Fruit fly (Drosophila melanogaster) whole organism, embryonic: ENCODE data around the gene Sld5.
A peak's percentile ranks its signal among the peaks of the same experiment; 100 is the strongest.

Experiments
- Adf1 ChIP-seq: fragments of 200-800 bp; sonication (Bioruptor generic); IDR thresholded peaks from 2 replicates; pipeline ENCODE4 v1.3.6; 2022; ENCODE audit warnings: missing biosample characterization, missing genetic modification characterization
- Antp ChIP-seq: fragments of 200-800 bp; sonication (Bioruptor generic); optimal IDR thresholded peaks from 3 replicates; lab custom pipeline; 2016; ENCODE audit warnings: missing biosample characterization, missing genetic modification characterization
- Asciz ChIP-seq: fragments of 200-800 bp; sonication (Bioruptor generic); optimal IDR thresholded peaks from 2 replicates; lab custom pipeline; 2017; ENCODE audit warnings: missing biosample characterization, mild to moderate bottlenecking, missing genetic modification characterization, missing genetic modification reagents
- Atf6 ChIP-seq: fragments of 200-800 bp; sonication (Bioruptor generic); IDR thresholded peaks from 2 replicates; pipeline ENCODE4 v1.3.6; 2022; ENCODE audit warnings: missing biosample characterization, missing genetic modification characterization
- B-H2 ChIP-seq: fragments of 200-800 bp; sonication (Bioruptor generic); optimal IDR thresholded peaks from 2 replicates; lab custom pipeline; 2018; ENCODE audit warnings: missing biosample characterization, mild to moderate bottlenecking, missing genetic modification characterization
- BtbVII ChIP-seq: fragments of 200-800 bp; sonication (Bioruptor generic); optimal IDR thresholded peaks from 3 replicates; lab custom pipeline; 2017; ENCODE audit warnings: missing biosample characterization, mild to moderate bottlenecking, missing genetic modification characterization
- CG10267 ChIP-seq: fragments of 200-800 bp; sonication (Bioruptor generic); optimal IDR thresholded peaks from 2 replicates; lab custom pipeline; 2018; ENCODE audit warnings: missing biosample characterization, mild to moderate bottlenecking, missing genetic modification characterization, moderate library complexity
- CG11695 ChIP-seq: fragments of 200-800 bp; sonication (Bioruptor generic); IDR thresholded peaks from 3 replicates; pipeline ENCODE4 v1.3.6; 2022; ENCODE audit warnings: missing biosample characterization, missing genetic modification characterization
- CG12104 ChIP-seq: fragments of 200-800 bp; sonication (Bioruptor generic); optimal IDR thresholded peaks from 3 replicates; lab custom pipeline; 2016; ENCODE audit warnings: missing biosample characterization, missing genetic modification characterization
- CG12299 ChIP-seq: fragments of 200-800 bp; sonication (Bioruptor generic); optimal IDR thresholded peaks from 2 replicates; lab custom pipeline; 2018; ENCODE audit warnings: missing biosample characterization, mild to moderate bottlenecking, missing genetic modification characterization
- CG17186 ChIP-seq: fragments of 200-800 bp; sonication (Bioruptor generic); optimal IDR thresholded peaks from 3 replicates; lab custom pipeline; 2017; ENCODE audit warnings: missing biosample characterization, missing genetic modification reagents, missing genetic modification characterization
- CG2875 ChIP-seq: fragments of 200-800 bp; sonication (Bioruptor generic); optimal IDR thresholded peaks from 2 replicates; lab custom pipeline; 2017; ENCODE audit warnings: missing biosample characterization, mild to moderate bottlenecking, missing genetic modification characterization, missing genetic modification reagents
- CG2889 ChIP-seq: fragments of 200-800 bp; sonication (Bioruptor generic); IDR thresholded peaks from 3 replicates; pipeline ENCODE4 v1.3.6; 2022; ENCODE audit warnings: missing biosample characterization, missing genetic modification characterization
- CG3407 ChIP-seq: fragments of 200-800 bp; sonication (Bioruptor generic); optimal IDR thresholded peaks from 2 replicates; lab custom pipeline; 2018; ENCODE audit warnings: missing biosample characterization, mild to moderate bottlenecking, missing genetic modification characterization
- CG34224 ChIP-seq: fragments of 200-800 bp; sonication (Bioruptor generic); IDR thresholded peaks from 3 replicates; pipeline ENCODE4 v1.3.6; 2022; ENCODE audit warnings: missing biosample characterization, missing genetic modification characterization; ENCODE audit not compliant: partially characterized antibody
- CG4360 ChIP-seq: fragments of 200-800 bp; sonication (Bioruptor generic); IDR thresholded peaks from 2 replicates; pipeline ENCODE4 v1.3.6; 2022; ENCODE audit warnings: missing biosample characterization, missing genetic modification characterization
- CG4617 ChIP-seq: fragments of 200-800 bp; sonication (Bioruptor generic); optimal IDR thresholded peaks from 3 replicates; lab custom pipeline; 2016; ENCODE audit warnings: missing biosample characterization, missing genetic modification characterization, borderline replicate concordance
- CG4854 ChIP-seq: fragments of 200-800 bp; sonication (Bioruptor generic); optimal IDR thresholded peaks from 2 replicates; lab custom pipeline; 2016; ENCODE audit warnings: missing biosample characterization, missing genetic modification characterization, inconsistent platforms
- CG5953 ChIP-seq: fragments of 200-800 bp; sonication (Bioruptor generic); IDR thresholded peaks from 2 replicates; pipeline ENCODE4 v1.3.6; 2022; ENCODE audit warnings: missing biosample characterization, missing genetic modification characterization
- CG6272 ChIP-seq: fragments of 200-800 bp; sonication (Bioruptor generic); IDR thresholded peaks from 2 replicates; pipeline ENCODE4 v1.3.6; 2022; ENCODE audit warnings: missing biosample characterization, missing genetic modification characterization
- CG6791 ChIP-seq: fragments of 200-800 bp; sonication (Bioruptor generic); IDR thresholded peaks from 3 replicates; pipeline ENCODE4 v1.3.6; 2022; ENCODE audit warnings: missing biosample characterization, missing genetic modification characterization; ENCODE audit not compliant: partially characterized antibody
- CG8290 ChIP-seq, 3 experiments: fragments of 200-800 bp; sonication (Bioruptor generic); optimal IDR thresholded peaks; 2 replicates each; lab custom pipeline; 2016 to 2019; ENCODE audit warnings: missing biosample characterization in 3 of 3, missing genetic modification characterization in 3 of 3, mild to moderate bottlenecking in 2 of 3, moderate library complexity in 1 of 3
- CG8359 ChIP-seq: fragments of 200-800 bp; sonication (Bioruptor generic); optimal IDR thresholded peaks from 2 replicates; lab custom pipeline; 2017; ENCODE audit warnings: missing biosample characterization, mild to moderate bottlenecking, missing genetic modification characterization, borderline replicate concordance
- CG8388 ChIP-seq: fragments of 200-800 bp; sonication (Bioruptor generic); optimal IDR thresholded peaks from 2 replicates; lab custom pipeline; 2019; ENCODE audit warnings: missing biosample characterization, mild to moderate bottlenecking, missing genetic modification characterization, moderate library complexity
- CHES-1-like ChIP-seq: fragments of 200-800 bp; sonication (Bioruptor generic); optimal IDR thresholded peaks from 2 replicates; lab custom pipeline; 2016; ENCODE audit warnings: missing biosample characterization, missing genetic modification characterization
- CkIIα-i1 ChIP-seq: fragments of 200-800 bp; sonication (Bioruptor generic); IDR thresholded peaks from 2 replicates; pipeline ENCODE4 v1.3.6; 2022; ENCODE audit warnings: missing biosample characterization, missing genetic modification characterization
- Fer3 ChIP-seq: fragments of 200-800 bp; sonication (Bioruptor generic); optimal IDR thresholded peaks from 2 replicates; lab custom pipeline; 2018; ENCODE audit warnings: missing biosample characterization, mild to moderate bottlenecking, missing genetic modification characterization, moderate library complexity
- Gug ChIP-seq: fragments of 200-800 bp; sonication (Bioruptor generic); IDR thresholded peaks from 4 replicates; pipeline ENCODE4 v1.3.6; 2022; ENCODE audit warnings: missing biosample characterization, missing genetic modification characterization
- HLH4C ChIP-seq: fragments of 200-800 bp; sonication (Bioruptor generic); IDR thresholded peaks from 3 replicates; pipeline ENCODE4 v1.3.6; 2022; ENCODE audit warnings: missing biosample characterization, missing genetic modification characterization; ENCODE audit not compliant: partially characterized antibody
- Hr39 ChIP-seq: fragments of >200 bp; optimal IDR thresholded peaks from 2 replicates; lab custom pipeline; 2017
- Mes4 ChIP-seq: fragments of 200-800 bp; sonication (Bioruptor generic); optimal IDR thresholded peaks from 2 replicates; lab custom pipeline; 2016; ENCODE audit warnings: missing biosample characterization, missing genetic modification characterization
- al ChIP-seq: fragments of 200-800 bp; sonication (Bioruptor generic); IDR thresholded peaks from 2 replicates; pipeline ENCODE4 v1.3.6; 2022; ENCODE audit warnings: missing biosample characterization, missing genetic modification characterization
- btn ChIP-seq: fragments of 200-800 bp; sonication (Bioruptor generic); optimal IDR thresholded peaks from 2 replicates; lab custom pipeline; 2016; ENCODE audit warnings: missing biosample characterization, missing genetic modification characterization
- cas ChIP-seq: fragments of 200-800 bp; sonication (Bioruptor generic); IDR thresholded peaks from 2 replicates; pipeline ENCODE4 v1.3.6; 2022; ENCODE audit warnings: missing biosample characterization, missing genetic modification characterization
- cato ChIP-seq: fragments of 200-800 bp; sonication (Bioruptor generic); optimal IDR thresholded peaks from 2 replicates; lab custom pipeline; 2016; ENCODE audit warnings: missing biosample characterization, missing genetic modification characterization, borderline replicate concordance
- esg ChIP-seq: fragments of 200-800 bp; sonication (Bioruptor generic); conservative IDR thresholded peaks from 2 replicates; pipeline ENCODE4 v1.3.6; 2022; ENCODE audit warnings: missing biosample characterization, missing genetic modification characterization
- exex ChIP-seq: fragments of 200-800 bp; sonication (Bioruptor generic); optimal IDR thresholded peaks from 4 replicates; lab custom pipeline; 2018; ENCODE audit warnings: missing biosample characterization, mild to moderate bottlenecking, missing genetic modification characterization, moderate library complexity
- inv ChIP-seq: fragments of 200-800 bp; sonication (Bioruptor generic); IDR thresholded peaks from 2 replicates; pipeline ENCODE4 v1.3.6; 2022; ENCODE audit warnings: missing biosample characterization, missing genetic modification characterization; ENCODE audit not compliant: partially characterized antibody
- jigr1 ChIP-seq: fragments of 200-800 bp; sonication (Bioruptor generic); IDR thresholded peaks from 3 replicates; pipeline ENCODE4 v1.3.6; 2022; ENCODE audit warnings: missing biosample characterization, missing genetic modification characterization
- knrl ChIP-seq: fragments of 200-800 bp; sonication (Bioruptor generic); IDR thresholded peaks from 3 replicates; pipeline ENCODE4 v1.3.6; 2022; ENCODE audit warnings: missing biosample characterization, missing genetic modification characterization; ENCODE audit not compliant: partially characterized antibody
- pum ChIP-seq: fragments of 200-800 bp; sonication (Bioruptor generic); optimal IDR thresholded peaks from 2 replicates; lab custom pipeline; 2016; ENCODE audit warnings: missing biosample characterization, missing genetic modification characterization
- row ChIP-seq: fragments of 200-800 bp; sonication (Bioruptor generic); IDR thresholded peaks from 3 replicates; pipeline ENCODE4 v1.3.6; 2022; ENCODE audit warnings: missing biosample characterization, missing genetic modification characterization
- run ChIP-seq: fragments of 200-800 bp; sonication (Bioruptor generic); optimal IDR thresholded peaks from 3 replicates; lab custom pipeline; 2018; ENCODE audit warnings: missing biosample characterization, mild to moderate bottlenecking, missing genetic modification characterization
- sima ChIP-seq: fragments of 200-800 bp; sonication (Bioruptor generic); optimal IDR thresholded peaks from 2 replicates; lab custom pipeline; 2016; ENCODE audit warnings: missing biosample characterization, missing genetic modification characterization
- ssp ChIP-seq: fragments of 200-800 bp; sonication (Bioruptor generic); IDR thresholded peaks from 2 replicates; pipeline ENCODE4 v1.3.6; 2022; ENCODE audit warnings: missing biosample characterization, missing genetic modification characterization
- vvl ChIP-seq: fragments of 200-800 bp; sonication (Bioruptor generic); IDR thresholded peaks from 2 replicates; pipeline ENCODE4 v1.3.6; 2022; ENCODE audit warnings: missing biosample characterization, missing genetic modification characterization
- wek ChIP-seq: fragments of 200-800 bp; sonication (Bioruptor generic); optimal IDR thresholded peaks from 3 replicates; lab custom pipeline; 2018; ENCODE audit warnings: missing biosample characterization, mild to moderate bottlenecking, missing genetic modification characterization, moderate library complexity
- z ChIP-seq: fragments of 200-800 bp; sonication (Bioruptor generic); IDR thresholded peaks from 3 replicates; pipeline ENCODE4 v1.3.6; 2022; ENCODE audit warnings: missing biosample characterization, missing genetic modification characterization

The Sld5 gene

dm6 chr3R:26021195-26021914 is 35.0 kb downstream of the Sld5 start:
- TF ChIP-seq CG8388 (GFP tag; lab: Kevin White, UChicago), result peak; percentile 94
- TF ChIP-seq CG12299, result peak; percentile 70
- TF ChIP-seq CG3407 (GFP tag; lab: Kevin White, UChicago), result peak; percentile 90
- TF ChIP-seq Antp (GFP tag; lab: Kevin White, UChicago), result peak; percentile 67
- peak; percentile 94 for TF ChIP-seq CG2875
- no peak for TF ChIP-seq wek (GFP tag; lab: Kevin White, UChicago)
- TF ChIP-seq HLH4C (GFP tag; lab: Robert Waterston, UW), result no peak; the same call in 2 of the 3 replicates
- peak; percentile 91 for TF ChIP-seq CG11695 (GFP tag; lab: Robert Waterston, UW)
- peak; percentile 88 for TF ChIP-seq CG4617 (GFP tag; lab: Kevin White, UChicago)
- peak; percentile 83 for TF ChIP-seq CG17186 (GFP tag; lab: Kevin White, UChicago)
- TF ChIP-seq CHES-1-like (GFP tag; lab: Kevin White, UChicago), result peak; percentile 76
- TF ChIP-seq ssp (GFP tag; lab: Robert Waterston, UW), result peak; percentile 83
- TF ChIP-seq al (GFP tag; lab: Robert Waterston, UW), result peak; percentile 82
- peak; percentile 50; the same call in 2 of the 3 replicates for TF ChIP-seq CG2889 (GFP tag; lab: Robert Waterston, UW)
- TF ChIP-seq CG5953 (GFP tag; lab: Robert Waterston, UW), result 0 out of 2 replicates have a peak, but pooled peaks have one; percentile 46
- peak; percentile 93 for TF ChIP-seq CG10267 (tag; lab: Kevin White, UChicago)
- TF ChIP-seq CG34224 (GFP tag; lab: Robert Waterston, UW), result no peak
- peak; percentile 95 for TF ChIP-seq CG8290 (GFP tag; optimal IDR thresholded peaks at IDR 0.05; lab: Kevin White, UChicago)
- TF ChIP-seq CG8290 (tag; optimal IDR thresholded peaks at IDR 0.05; lab: Kevin White, UChicago), result peak; percentile 59 to 97
- peak; percentile 66 for TF ChIP-seq exex
- TF ChIP-seq Gug (GFP tag; lab: Robert Waterston, UW), result peak; percentile 65
- no peak for TF ChIP-seq knrl (GFP tag; lab: Robert Waterston, UW)
- TF ChIP-seq run, result peak; percentile 86
- TF ChIP-seq cato (GFP tag; lab: Kevin White, UChicago), result peak; percentile 93
- 0 out of 2 replicates have a peak, but pooled peaks have one; percentile 46 for TF ChIP-seq CG6272 (GFP tag; lab: Robert Waterston, UW)
- TF ChIP-seq Mes4 (GFP tag; lab: Kevin White, UChicago), result peak; percentile 88
- peak; percentile 88 for TF ChIP-seq pum
- TF ChIP-seq cas, result 0 out of 2 replicates have a peak, but pooled peaks have one; percentile 38
- TF ChIP-seq CG4360 (GFP tag; lab: Robert Waterston, UW), result no peak
- peak; percentile 74 for TF ChIP-seq vvl (GFP tag; lab: Robert Waterston, UW)
- TF ChIP-seq Hr39 (lab: Kevin White, UChicago), result no peak
- TF ChIP-seq Atf6, result peak; percentile 84
- TF ChIP-seq B-H2, result peak; percentile 59
- TF ChIP-seq jigr1 (GFP tag; lab: Robert Waterston, UW), result peak; percentile 61; the same call in 2 of the 3 replicates
- TF ChIP-seq Adf1 (GFP tag; lab: Robert Waterston, UW), result peak; percentile 9; the same call in 1 of the 2 replicates
- TF ChIP-seq btn (GFP tag; lab: Kevin White, UChicago), result peak; percentile 16
- peak; percentile 88 for TF ChIP-seq CG8359 (GFP tag; lab: Kevin White, UChicago)
- peak; percentile 32; the same call in 1 of the 2 replicates for TF ChIP-seq inv
- peak; percentile 95 for TF ChIP-seq Asciz (GFP tag; lab: Kevin White, UChicago)
- TF ChIP-seq BtbVII, result peak; percentile 93
- TF ChIP-seq CG12104 (GFP tag; lab: Kevin White, UChicago), result peak; percentile 97
- TF ChIP-seq CkIIα-i1, result peak; percentile 3; the same call in 1 of the 2 replicates
- TF ChIP-seq CG4854, result peak; percentile 57
- TF ChIP-seq row (GFP tag; lab: Robert Waterston, UW), result peak; percentile 92
- peak; percentile 90 for TF ChIP-seq esg
- peak; percentile 84 for TF ChIP-seq Fer3 (tag; lab: Kevin White, UChicago)
- no peak for TF ChIP-seq z (GFP tag; lab: Robert Waterston, UW)
- TF ChIP-seq CG6791 (GFP tag; lab: Robert Waterston, UW), result peak; percentile 7; the same call in 1 of the 3 replicates
- peak; percentile 59 for TF ChIP-seq sima
